Worm (Caenorhabditis elegans): ENCODE data around the gene hgrs-1.
A peak's percentile ranks its signal among the peaks of the same experiment; 100 is the strongest.

The hgrs-1 gene

DNA sequence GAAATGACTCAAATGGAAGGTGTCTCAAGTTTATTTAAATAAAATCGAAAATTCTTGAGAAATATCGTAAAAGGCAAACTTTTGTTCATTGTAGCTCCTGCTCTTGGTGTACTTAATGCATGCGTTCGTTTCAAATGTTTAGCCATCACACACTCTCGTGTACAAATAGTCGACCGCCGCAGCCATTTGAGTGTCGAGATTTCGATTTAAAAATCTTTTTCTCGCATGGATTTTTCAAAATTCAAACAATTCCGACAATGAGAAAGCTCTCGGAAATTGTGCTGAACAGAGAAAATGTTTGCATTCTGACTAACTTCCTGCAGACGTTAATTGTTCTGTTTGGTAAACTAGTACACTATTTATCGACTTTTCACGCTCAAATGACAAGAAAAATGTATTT is 6.6 kb downstream of the hgrs-1 start:
- TF ChIP-seq W03F9.2 (tag; optimal IDR thresholded peaks at IDR 0.05) (no peak), him-1 (tag; optimal IDR thresholded peaks at IDR 0.05) (no peak), dao-5 (tag; optimal IDR thresholded peaks at IDR 0.05) (no peak)

DNA sequence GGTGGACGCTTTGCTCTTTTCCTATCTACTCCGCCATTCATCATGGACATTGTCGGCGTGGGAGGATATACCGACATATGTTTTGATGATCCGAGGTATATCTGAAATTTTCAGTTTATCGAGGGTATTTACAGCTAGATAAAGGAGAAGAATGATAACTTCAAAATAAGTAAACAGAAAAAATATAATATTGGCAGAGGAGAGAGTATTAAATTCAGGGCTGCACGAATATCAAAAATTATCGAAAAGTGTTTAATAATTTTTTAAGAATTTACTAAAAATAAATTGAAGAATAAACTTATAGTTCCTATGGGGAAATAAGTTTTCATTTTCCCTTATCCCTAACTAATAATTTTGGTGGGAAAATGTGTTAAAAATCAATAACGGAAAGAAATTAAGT is 7.0 kb downstream of the hgrs-1 start, which contains the start of gene wsp-1:
Gene wsp-1, minus strand, starts transcription at position 101 of the 400 bp plus-strand sequence.
- no peak for TF ChIP-seq W03F9.2 (tag; optimal IDR thresholded peaks at IDR 0.05)

DNA sequence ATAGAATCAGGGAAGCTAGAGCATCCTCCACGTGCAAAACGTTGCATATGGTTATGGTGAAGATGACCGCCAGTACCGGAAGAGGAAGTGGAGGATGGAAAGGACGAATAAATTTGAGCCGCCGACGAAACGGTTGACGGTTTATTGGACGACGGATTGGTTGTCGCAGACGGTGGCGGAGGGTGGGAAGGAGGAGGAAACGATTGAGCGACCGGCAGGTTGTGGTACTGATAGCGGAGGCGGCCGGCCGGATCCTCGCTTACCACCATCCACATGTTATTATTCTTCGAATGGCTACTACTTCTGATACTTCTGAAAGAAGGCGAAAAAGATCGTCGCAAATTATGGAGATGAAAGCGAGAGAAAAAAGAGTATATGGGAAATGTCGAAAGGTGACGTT is 13.0 kb downstream of the hgrs-1 start:
- TF ChIP-seq him-1 (tag; optimal IDR thresholded peaks at IDR 0.05) = no peak
- no peak for TF ChIP-seq W03F9.2 (tag; optimal IDR thresholded peaks at IDR 0.05)
- no peak for TF ChIP-seq dao-5 (tag; optimal IDR thresholded peaks at IDR 0.05)

DNA sequence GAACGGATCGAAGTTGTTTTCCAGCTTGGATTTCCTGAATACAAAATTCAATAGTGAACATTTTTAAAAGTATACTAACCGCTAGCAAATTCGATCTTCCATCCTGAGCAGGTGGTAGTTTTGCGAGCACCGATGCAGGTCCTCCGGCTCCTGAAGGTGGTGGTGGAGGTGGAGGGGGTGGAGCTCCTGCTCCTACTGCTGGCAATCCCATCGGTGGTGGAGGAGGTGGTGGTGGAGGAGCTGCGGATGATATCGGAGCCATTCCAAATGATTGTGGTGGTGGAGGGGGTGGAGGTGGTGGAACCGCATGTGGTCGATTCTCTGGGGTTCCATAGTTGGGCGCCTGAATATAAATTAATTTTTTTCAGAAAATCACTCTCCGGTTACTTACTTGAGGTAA is 16.2 kb downstream of the hgrs-1 start:
- TF ChIP-seq him-1 (tag; optimal IDR thresholded peaks at IDR 0.05) (no peak), W03F9.2 (tag; optimal IDR thresholded peaks at IDR 0.05) (no peak), dao-5 (tag; optimal IDR thresholded peaks at IDR 0.05) (no peak)

- no peak for TF ChIP-seq W03F9.2 (tag; optimal IDR thresholded peaks at IDR 0.05)
- no peak for TF ChIP-seq dao-5 (tag; optimal IDR thresholded peaks at IDR 0.05)
- TF ChIP-seq him-1 (tag; optimal IDR thresholded peaks at IDR 0.05) = no peak
Observed at ce11 chrIV:8188421-8189112, 17.3 kb downstream of the hgrs-1 start.

- TF ChIP-seq W03F9.2 (tag; optimal IDR thresholded peaks at IDR 0.05) (no peak), him-1 (tag; optimal IDR thresholded peaks at IDR 0.05) (peak; percentile 50)
Observed at ce11 chrIV:8183313-8183712, 22.5 kb downstream of the hgrs-1 start.

DNA sequence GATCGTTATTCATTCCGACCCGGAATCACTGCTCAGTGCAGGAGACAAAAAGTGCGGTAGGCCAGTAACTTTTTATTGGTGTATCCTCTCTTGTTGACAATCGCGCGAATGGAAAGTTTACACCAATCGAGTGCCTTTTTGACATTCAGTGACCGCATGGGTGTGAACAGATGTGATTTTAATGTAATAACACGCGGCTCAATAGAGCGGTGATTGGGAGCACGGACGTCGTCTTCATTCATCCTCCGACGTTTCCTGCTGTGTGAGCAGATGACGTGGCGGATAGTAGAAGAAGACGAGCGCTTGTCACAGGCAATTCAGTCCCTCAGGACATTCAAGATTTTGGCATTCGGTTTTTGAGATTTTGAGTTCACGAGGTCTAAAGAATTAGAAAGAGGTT is 23.3 kb downstream of the hgrs-1 start:
- TF ChIP-seq him-1 (tag; optimal IDR thresholded peaks at IDR 0.05) = no peak

ce11 chrIV:8181404-8181803 is 24.4 kb downstream of the hgrs-1 start:
- TF ChIP-seq W03F9.2 (tag; optimal IDR thresholded peaks at IDR 0.05) (no peak), him-1 (tag; optimal IDR thresholded peaks at IDR 0.05) (no peak), dao-5 (tag; optimal IDR thresholded peaks at IDR 0.05) (no peak)

DNA sequence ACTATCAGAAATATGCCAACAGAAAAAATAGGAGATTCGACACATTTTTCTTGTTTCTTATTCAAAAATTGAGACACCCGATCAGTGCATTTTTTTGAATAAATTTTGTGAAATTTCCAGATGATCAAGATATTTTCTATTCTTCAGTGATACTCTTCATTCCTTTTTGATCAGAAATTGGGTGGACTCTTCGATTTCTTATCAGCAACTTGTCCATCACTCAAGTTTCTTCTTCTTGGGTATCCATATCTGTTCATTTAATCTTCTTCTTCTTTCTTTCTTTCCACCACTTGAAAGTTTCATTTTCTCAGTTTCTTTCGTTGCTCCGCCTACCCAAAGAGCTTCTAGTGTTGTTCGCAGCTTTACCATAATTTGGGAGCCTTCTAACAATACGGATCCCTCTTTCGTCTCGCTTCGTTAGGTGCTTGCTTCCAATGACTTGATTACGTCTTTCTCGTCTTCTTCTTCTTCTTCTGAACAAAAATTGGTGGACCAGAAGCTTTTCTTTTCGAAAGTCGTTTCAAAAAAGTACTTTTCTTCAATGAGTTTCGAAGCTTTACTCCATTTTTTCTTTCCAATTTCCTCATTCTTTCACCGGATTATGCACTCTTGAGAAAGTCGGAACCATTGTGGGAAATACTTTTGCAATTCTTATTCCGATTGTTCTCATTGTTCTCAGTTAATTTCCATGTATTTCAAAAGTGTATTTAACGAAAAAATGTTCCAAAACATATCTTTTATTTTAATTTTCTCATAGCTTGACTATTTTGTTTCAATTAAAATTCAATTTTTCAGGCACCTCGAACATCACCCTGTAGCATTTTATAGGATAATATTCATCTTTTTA is 29.9 kb downstream of the hgrs-1 start, which contains the start of gene pct-1:
Gene pct-1, plus strand, starts transcription at position 797 of the 847 bp plus-strand sequence.
- TF ChIP-seq dao-5 (tag; optimal IDR thresholded peaks at IDR 0.05) (no peak), him-1 (tag; optimal IDR thresholded peaks at IDR 0.05) (no peak), W03F9.2 (tag; optimal IDR thresholded peaks at IDR 0.05) (no peak)

DNA sequence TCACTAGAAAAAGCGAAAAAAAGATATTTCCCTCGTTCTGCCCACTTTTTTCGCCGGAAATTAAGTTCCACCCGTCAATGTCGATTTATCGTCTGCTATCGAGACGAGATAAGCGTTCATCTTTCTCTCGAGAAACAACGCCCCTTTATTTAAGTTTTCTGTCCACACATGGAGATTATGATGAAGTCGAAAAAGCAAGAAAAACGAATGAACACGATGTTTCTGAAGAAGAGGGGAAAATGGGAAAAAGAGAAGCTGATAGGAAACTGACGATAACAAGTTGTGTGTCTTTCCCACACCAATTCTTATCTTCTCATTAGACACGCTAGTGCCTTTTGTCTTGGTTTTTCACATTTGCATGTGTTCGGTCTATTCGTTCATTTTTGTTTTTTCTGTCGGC is 31.1 kb downstream of the hgrs-1 start:
- TF ChIP-seq dao-5 (tag; optimal IDR thresholded peaks at IDR 0.05) = no peak
- TF ChIP-seq W03F9.2 (tag; optimal IDR thresholded peaks at IDR 0.05) = no peak
- no peak for TF ChIP-seq him-1 (tag; optimal IDR thresholded peaks at IDR 0.05)

ce11 chrIV:8173610-8174009 is 32.2 kb downstream of the hgrs-1 start:
- TF ChIP-seq dao-5 (tag; optimal IDR thresholded peaks at IDR 0.05) = no peak
- TF ChIP-seq him-1 (tag; optimal IDR thresholded peaks at IDR 0.05) = no peak
- TF ChIP-seq W03F9.2 (tag; optimal IDR thresholded peaks at IDR 0.05) = no peak

ce11 chrIV:8171376-8171775 is 34.5 kb downstream of the hgrs-1 start:
- TF ChIP-seq W03F9.2 (tag; optimal IDR thresholded peaks at IDR 0.05) (no peak), dao-5 (tag; optimal IDR thresholded peaks at IDR 0.05) (no peak), him-1 (tag; optimal IDR thresholded peaks at IDR 0.05) (no peak)

DNA sequence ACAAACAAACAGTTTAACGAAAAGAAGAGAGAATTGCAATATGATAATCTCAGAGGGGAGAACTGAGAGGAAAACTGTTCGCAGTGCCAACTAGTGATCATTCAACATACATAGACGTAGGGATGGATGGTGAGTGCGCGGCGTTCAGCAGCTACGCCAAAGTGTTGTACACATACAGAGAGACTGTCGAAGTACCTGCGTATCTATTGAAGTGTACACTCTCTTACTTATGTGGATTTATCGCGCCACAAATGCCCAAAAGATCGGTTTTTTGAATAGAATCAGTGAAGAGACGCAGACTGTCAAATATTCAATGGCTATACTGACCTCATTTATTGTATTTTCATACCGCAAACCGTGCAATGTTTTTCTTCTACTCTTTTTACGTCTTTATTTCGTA is 35.6 kb downstream of the hgrs-1 start:
- TF ChIP-seq W03F9.2 (tag; optimal IDR thresholded peaks at IDR 0.05) = no peak
- no peak for TF ChIP-seq dao-5 (tag; optimal IDR thresholded peaks at IDR 0.05)
- no peak for TF ChIP-seq him-1 (tag; optimal IDR thresholded peaks at IDR 0.05)

DNA sequence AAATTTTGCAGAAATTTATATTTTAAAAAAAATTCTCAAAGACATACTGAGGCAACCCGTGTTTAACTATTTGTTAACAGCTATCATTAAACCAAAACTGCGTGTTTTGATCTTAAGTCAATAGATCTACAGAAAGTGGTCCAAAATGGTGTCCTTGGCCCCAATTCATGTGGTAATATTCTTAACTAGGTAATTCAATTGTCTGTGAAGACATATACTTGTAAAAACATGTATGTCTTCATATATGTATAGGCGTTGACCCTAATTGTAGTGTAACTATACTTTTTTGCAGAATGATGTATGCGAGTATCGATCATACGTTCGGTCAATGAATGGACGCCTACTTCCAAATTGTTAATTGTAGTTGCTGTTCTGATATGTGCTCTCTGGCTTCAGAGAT is 36.2 kb downstream of the hgrs-1 start, which contains the start of gene C07G1.15:
Gene C07G1.15, plus strand, starts transcription at position 301 of the 400 bp plus-strand sequence.
- TF ChIP-seq W03F9.2 (tag; optimal IDR thresholded peaks at IDR 0.05) (no peak), dao-5 (tag; optimal IDR thresholded peaks at IDR 0.05) (no peak), him-1 (tag; optimal IDR thresholded peaks at IDR 0.05) (no peak)
